Worm (Caenorhabditis elegans): ENCODE results near the gene Y57G7A.3.

ce11 chrII:1244420-1244959, 41.1 kb upstream of the Y57G7A.3 start:
- TF ChIP-seq sptf-1 (tag; optimal IDR thresholded peaks at IDR 0.05) (peak; percentile 20), nhr-76 (tag; optimal IDR thresholded peaks at IDR 0.05) (no peak), blmp-1 (tag; optimal IDR thresholded peaks at IDR 0.05) (peak; percentile 26), drap-1 (GFP tag; optimal IDR thresholded peaks at IDR 0.05) (no peak), lin-32 (GFP tag; optimal IDR thresholded peaks at IDR 0.05) (no peak), lsy-2 (tag; optimal IDR thresholded peaks at IDR 0.05) (no peak), ztf-11 (tag; optimal IDR thresholded peaks at IDR 0.05) (no peak), tbx-8 (GFP tag; optimal IDR thresholded peaks at IDR 0.05) (no peak), unc-62 (GFP tag; optimal IDR thresholded peaks at IDR 0.05) (no peak)

Data from whole organism, mixed stage, embryonic.